Worm (Caenorhabditis elegans) whole organism, young adult: Measurements from ENCODE around the gene ain-1.

Experiments
- B0035.1 ChIP-seq: sonication (generic microtip); optimal IDR thresholded peaks from 2 replicates; lab custom pipeline; 2016; ENCODE audit warnings: missing genetic modification characterization, mild to moderate bottlenecking, missing compliant biosample characterization, missing genotype, missing genetic modification reagents
- B0261.1 ChIP-seq: sonication (generic microtip); optimal IDR thresholded peaks from 2 replicates; lab custom pipeline; 2016; ENCODE audit warnings: mild to moderate bottlenecking, missing genetic modification characterization, moderate library complexity, missing compliant biosample characterization
- B0336.3 ChIP-seq: fragments of 200-800 bp; sonication (Bioruptor generic); IDR thresholded peaks from 2 replicates; pipeline ENCODE4 v1.3.6; 2022; ENCODE audit warnings: missing genetic modification characterization, missing compliant biosample characterization
- D2030.7 ChIP-seq: fragments of 200-800 bp; sonication (Bioruptor generic); IDR thresholded peaks from 2 replicates; pipeline ENCODE4 v1.3.6; 2022; ENCODE audit warnings: missing genetic modification reagents, missing genetic modification characterization, missing compliant biosample characterization
- F10E7.11 ChIP-seq: sonication (generic microtip); optimal IDR thresholded peaks from 2 replicates; lab custom pipeline; 2017; ENCODE audit warnings: mild to moderate bottlenecking, missing genetic modification characterization, moderate library complexity, missing compliant biosample characterization
- F49E8.2 ChIP-seq: sonication (generic microtip); optimal IDR thresholded peaks from 3 replicates; lab custom pipeline; 2017; ENCODE audit warnings: missing genetic modification characterization, mild to moderate bottlenecking, missing compliant biosample characterization, antibody characterized with exemption, moderate library complexity; ENCODE audit not compliant: insufficient read depth
- F57C9.4 ChIP-seq: sonication (generic microtip); optimal IDR thresholded peaks from 2 replicates; lab custom pipeline; 2017; ENCODE audit warnings: mild to moderate bottlenecking, missing genetic modification characterization, missing compliant biosample characterization
- K11D2.4 ChIP-seq: fragments of 200-800 bp; sonication (Bioruptor generic); IDR thresholded peaks from 2 replicates; pipeline ENCODE4 v1.3.6; 2022; ENCODE audit warnings: missing genetic modification reagents, missing genetic modification characterization, missing compliant biosample characterization
- K12H6.12 ChIP-seq: fragments of 200-800 bp; sonication (Bioruptor generic); optimal IDR thresholded peaks from 2 replicates; lab custom pipeline; 2018; ENCODE audit warnings: mild to moderate bottlenecking, missing genetic modification characterization, missing compliant biosample characterization
- T26A5.8 ChIP-seq: sonication (generic microtip); optimal IDR thresholded peaks from 2 replicates; lab custom pipeline; 2016; ENCODE audit warnings: missing genetic modification characterization, missing compliant biosample characterization
- Y53G8AR.9 ChIP-seq: fragments of 200-800 bp; sonication (Bioruptor generic); conservative IDR thresholded peaks from 2 replicates; pipeline ENCODE4 v1.3.6; 2022; ENCODE audit warnings: missing genetic modification reagents, missing genetic modification characterization, missing compliant biosample characterization
- Y56A3A.18 ChIP-seq: fragments of 200-800 bp; sonication (Bioruptor generic); IDR thresholded peaks from 2 replicates; pipeline ENCODE4 v1.3.6; 2022; ENCODE audit warnings: missing genetic modification reagents, missing genetic modification characterization, missing compliant biosample characterization
- Y67H2A.10 ChIP-seq: fragments of 200-800 bp; sonication (Bioruptor generic); conservative IDR thresholded peaks from 2 replicates; pipeline ENCODE4 v1.3.6; 2022; ENCODE audit warnings: missing genetic modification reagents, missing genetic modification characterization, missing compliant biosample characterization
- Y95B8A.8 ChIP-seq: fragments of 200-800 bp; sonication (Bioruptor generic); IDR thresholded peaks from 2 replicates; pipeline ENCODE4 v1.3.6; 2022; ENCODE audit warnings: missing genetic modification reagents, missing genetic modification characterization, missing compliant biosample characterization
- ZK185.1 ChIP-seq: sonication (generic microtip); optimal IDR thresholded peaks from 2 replicates; lab custom pipeline; 2016; ENCODE audit warnings: mild to moderate bottlenecking, missing genetic modification characterization, missing compliant biosample characterization; ENCODE audit not compliant: poor library complexity, severe bottlenecking
- ama-1 ChIP-seq, 3 experiments: fragments of 150-350 bp in 1 of 3; sonication (generic microtip) in 2 of 3; optimal IDR thresholded peaks; 2 replicates each; lab custom pipeline; 2014 to 2018; ENCODE audit warnings: missing biosample characterization in 2 of 3, missing genetic modification characterization in 2 of 3, missing genetic modification reagents in 2 of 3
- aptf-2 ChIP-seq: fragments of 200-800 bp; sonication (Bioruptor generic); conservative IDR thresholded peaks from 2 replicates; pipeline ENCODE4 v1.3.6; 2022; ENCODE audit warnings: missing genetic modification reagents, missing genetic modification characterization, missing compliant biosample characterization
- atf-7 ChIP-seq: sonication (generic microtip); optimal IDR thresholded peaks from 2 replicates; lab custom pipeline; 2017; ENCODE audit warnings: mild to moderate bottlenecking, missing genetic modification characterization, missing compliant biosample characterization
- athp-1 ChIP-seq: sonication (generic microtip); optimal IDR thresholded peaks from 2 replicates; lab custom pipeline; 2017; ENCODE audit warnings: mild to moderate bottlenecking, missing genetic modification characterization, missing compliant biosample characterization
- cebp-1 ChIP-seq, 2 experiments: fragments of 200-800 bp in 1 of 2; sonication (Bioruptor generic) in 1 of 2; sonication (generic microtip) in 1 of 2; IDR thresholded peaks in 1 of 2; optimal IDR thresholded peaks in 1 of 2; 2 replicates each; pipeline versions ENCODE4 v1.3.6 to Lab custom; 2017 to 2022; ENCODE audit warnings: missing compliant biosample characterization in 2 of 2, missing genetic modification characterization in 2 of 2, mild to moderate bottlenecking in 1 of 2, missing genetic modification reagents in 1 of 2, moderate library complexity in 1 of 2
- ceh-27 ChIP-seq: fragments of 200-800 bp; sonication (Bioruptor generic); optimal IDR thresholded peaks from 2 replicates; lab custom pipeline; 2018; ENCODE audit warnings: mild to moderate bottlenecking, missing genetic modification characterization, moderate library complexity, missing compliant biosample characterization
- dpl-1 ChIP-seq: fragments of 150-350 bp; optimal IDR thresholded peaks from 2 replicates; lab custom pipeline; 2014; ENCODE audit warnings: missing biosample characterization, missing genetic modification reagents, missing genetic modification characterization
- efl-1 ChIP-seq: fragments of 150-350 bp; optimal IDR thresholded peaks from 2 replicates; lab custom pipeline; 2014; ENCODE audit warnings: missing biosample characterization, missing genetic modification reagents, missing genetic modification characterization
- egl-18 ChIP-seq: fragments of 200-800 bp; sonication (Bioruptor generic); IDR thresholded peaks from 2 replicates; pipeline ENCODE4 v1.3.6; 2022; ENCODE audit warnings: missing genetic modification reagents, missing genetic modification characterization, missing compliant biosample characterization
- egrh-3 ChIP-seq: fragments of 200-800 bp; sonication (Bioruptor generic); IDR thresholded peaks from 2 replicates; pipeline ENCODE4 v1.3.6; 2022; ENCODE audit warnings: missing genetic modification reagents, missing genetic modification characterization, missing compliant biosample characterization
- hmg-20 ChIP-seq: fragments of 200-800 bp; sonication (Bioruptor generic); IDR thresholded peaks from 2 replicates; pipeline ENCODE4 v1.3.6; 2022; ENCODE audit warnings: missing genetic modification reagents, missing genetic modification characterization, missing compliant biosample characterization
- lag-1 ChIP-seq: fragments of 200-800 bp; sonication (Bioruptor generic); IDR thresholded peaks from 2 replicates; pipeline ENCODE4 v1.3.6; 2022; ENCODE audit warnings: missing genetic modification reagents, missing genetic modification characterization, missing compliant biosample characterization
- let-607 ChIP-seq, 2 experiments: fragments of 200-800 bp in 1 of 2; sonication (Bioruptor generic) in 1 of 2; sonication (generic microtip) in 1 of 2; optimal IDR thresholded peaks; 2 replicates each; lab custom pipeline; 2016 to 2018; ENCODE audit warnings: mild to moderate bottlenecking in 2 of 2, missing compliant biosample characterization in 2 of 2, missing genetic modification characterization in 2 of 2, moderate library complexity in 2 of 2, missing genotype in 1 of 2
- madf-10 ChIP-seq: sonication (generic microtip); optimal IDR thresholded peaks from 2 replicates; lab custom pipeline; 2016; ENCODE audit warnings: mild to moderate bottlenecking, missing genetic modification characterization, missing compliant biosample characterization
- madf-3 ChIP-seq: fragments of 200-800 bp; sonication (Bioruptor generic); IDR thresholded peaks from 2 replicates; pipeline ENCODE4 v1.3.6; 2022; ENCODE audit warnings: missing genetic modification reagents, missing genetic modification characterization, missing compliant biosample characterization
- mel-28 ChIP-seq: sonication (generic microtip); optimal IDR thresholded peaks from 2 replicates; lab custom pipeline; 2016; ENCODE audit warnings: borderline replicate concordance, mild to moderate bottlenecking, missing genetic modification characterization, missing compliant biosample characterization
- nfyb-1 ChIP-seq: fragments of 200-800 bp; sonication (Bioruptor generic); IDR thresholded peaks from 2 replicates; pipeline ENCODE4 v1.3.6; 2022; ENCODE audit warnings: missing genetic modification reagents, missing genetic modification characterization, missing compliant biosample characterization
- nhr-179 ChIP-seq: sonication (generic microtip); optimal IDR thresholded peaks from 2 replicates; lab custom pipeline; 2016; ENCODE audit warnings: mild to moderate bottlenecking, missing genetic modification characterization, missing compliant biosample characterization
- nhr-80 ChIP-seq: sonication (generic microtip); optimal IDR thresholded peaks from 2 replicates; lab custom pipeline; 2016; ENCODE audit warnings: missing genetic modification characterization, missing compliant biosample characterization
- nhr-90 ChIP-seq: sonication (generic microtip); optimal IDR thresholded peaks from 2 replicates; lab custom pipeline; 2016; ENCODE audit warnings: missing genotype, mild to moderate bottlenecking, missing genetic modification characterization, missing compliant biosample characterization
- rec-8 ChIP-seq, 2 experiments: sonication (generic microtip); optimal IDR thresholded peaks; 2 replicates each; lab custom pipeline; 2016; ENCODE audit warnings: mild to moderate bottlenecking in 2 of 2, missing genetic modification characterization in 2 of 2, missing genetic modification reagents in 2 of 2, missing genotype in 2 of 2, missing biosample characterization in 1 of 2, missing compliant biosample characterization in 1 of 2, moderate library complexity in 1 of 2
- repo-1 ChIP-seq: sonication (generic microtip); optimal IDR thresholded peaks from 2 replicates; lab custom pipeline; 2017; ENCODE audit warnings: mild to moderate bottlenecking, missing genetic modification characterization, missing compliant biosample characterization
- zfh-2 ChIP-seq: fragments of 200-800 bp; sonication (Bioruptor generic); conservative IDR thresholded peaks from 2 replicates; pipeline ENCODE4 v1.3.6; 2022; ENCODE audit warnings: missing genetic modification reagents, missing genetic modification characterization, missing compliant biosample characterization
- ztf-26 ChIP-seq: sonication (generic microtip); optimal IDR thresholded peaks from 2 replicates; lab custom pipeline; 2017; ENCODE audit warnings: missing genetic modification characterization, missing compliant biosample characterization

The ain-1 gene

ce11 chrX:16612293-16612946 is 831 bp upstream of the ain-1 start (continued):
- TF ChIP-seq egl-18 (GFP tag; lab: Robert Waterston, UW) (no peak), nhr-179 (tag; lab: Kevin White, UChicago) (no peak), B0261.1 (tag; lab: Kevin White, UChicago) (peak; percentile 49), F49E8.2 (no peak), F10E7.11 (tag; lab: Kevin White, UChicago) (peak; percentile 77), lag-1 (GFP tag; lab: Robert Waterston, UW) (no peak), Y95B8A.8 (GFP tag; lab: Robert Waterston, UW) (peak; percentile 69; the same call in 1 of the 2 replicates), aptf-2 (0 out of 2 replicates have a peak, but pooled peaks have one; percentile 41), atf-7 (tag; lab: Kevin White, UChicago) (peak; percentile 93), nhr-80 (tag; lab: Kevin White, UChicago) (peak; percentile 98), Y53G8AR.9 (GFP tag; lab: Robert Waterston, UW) (0 out of 2 replicates have a peak, but pooled peaks have one; percentile 17), madf-3 (GFP tag; lab: Robert Waterston, UW) (0 out of 2 replicates have a peak, but pooled peaks have one; percentile 52), ceh-27 (GFP tag; lab: Kevin White, UChicago) (peak; percentile 97), ama-1 (optimal IDR thresholded peaks at IDR 0.05; lab: Kevin White, UChicago) (peak; percentile 29), ama-1 (GFP tag; optimal IDR thresholded peaks at IDR 0.05; lab: Kevin White, UChicago) (no peak), cebp-1 (GFP tag; IDR thresholded peaks at IDR 0.05; lab: Robert Waterston, UW) (peak; percentile 71; the same call in 1 of the 2 replicates), cebp-1 (tag; optimal IDR thresholded peaks at IDR 0.05; lab: Kevin White, UChicago) (peak; percentile 94), rec-8 (tag; optimal IDR thresholded peaks at IDR 0.05; lab: Kevin White, UChicago) (peak in 1 of 2 experiments; percentile 24), D2030.7 (GFP tag; lab: Robert Waterston, UW) (no peak), athp-1 (tag; lab: Kevin White, UChicago) (peak; percentile 90), T26A5.8 (tag; lab: Kevin White, UChicago) (no peak), dpl-1 (GFP tag; lab: Kevin White, UChicago) (no peak), efl-1 (no peak), Y67H2A.10 (peak; percentile 80; the same call in 1 of the 2 replicates), K11D2.4 (GFP tag; lab: Robert Waterston, UW) (peak; percentile 80), nfyb-1 (GFP tag; lab: Robert Waterston, UW) (peak; percentile 94), let-607 (tag; optimal IDR thresholded peaks at IDR 0.05; lab: Kevin White, UChicago) (peak; percentile 72 to 79), madf-10 (peak; percentile 95), ztf-26 (tag; lab: Kevin White, UChicago) (peak; percentile 94), K12H6.12 (tag; lab: Kevin White, UChicago) (peak; percentile 96), B0336.3 (peak; percentile 98), hmg-20 (GFP tag; lab: Robert Waterston, UW) (0 out of 2 replicates have a peak, but pooled peaks have one; percentile 33), B0035.1 (peak; percentile 87), zfh-2 (GFP tag; lab: Robert Waterston, UW) (peak; percentile 99), nhr-90 (tag; lab: Kevin White, UChicago) (peak; percentile 92), ZK185.1 (tag; lab: Kevin White, UChicago) (peak; percentile 70), egrh-3 (GFP tag; lab: Robert Waterston, UW) (peak; percentile 97), Y56A3A.18 (GFP tag; lab: Robert Waterston, UW) (peak; percentile 76), repo-1 (tag; lab: Kevin White, UChicago) (peak; percentile 81), F57C9.4 (tag; lab: Kevin White, UChicago) (no peak), mel-28 (no peak)
